Worm (Caenorhabditis elegans): ENCODE results near the gene K09F6.3.

ce11 chrII:2216940-2217664, 37.9 kb upstream of the K09F6.3 start:
- TF ChIP-seq unc-62 (GFP tag; optimal IDR thresholded peaks at IDR 0.05), result no peak
- no peak for TF ChIP-seq zag-1 (tag; optimal IDR thresholded peaks at IDR 0.05)
- no peak for TF ChIP-seq lsy-2 (tag; optimal IDR thresholded peaks at IDR 0.05)
- no peak for TF ChIP-seq skn-1 (tag; optimal IDR thresholded peaks at IDR 0.05)
- no peak for TF ChIP-seq nhr-19 (GFP tag; conservative IDR thresholded peaks at IDR 0.05)
- TF ChIP-seq ama-1 (optimal IDR thresholded peaks at IDR 0.05), result no peak
- TF ChIP-seq ces-1 (GFP tag; optimal IDR thresholded peaks at IDR 0.05), result no peak
- TF ChIP-seq ztf-11 (tag; optimal IDR thresholded peaks at IDR 0.05), result no peak
- TF ChIP-seq lin-35 (GFP tag; optimal IDR thresholded peaks at IDR 0.05), result no peak
- TF ChIP-seq snpc-4 (tag; optimal IDR thresholded peaks at IDR 0.05), result no peak
- no peak for TF ChIP-seq nhr-77 (tag; optimal IDR thresholded peaks at IDR 0.05)
- no peak for TF ChIP-seq ceh-8 (GFP tag; optimal IDR thresholded peaks at IDR 0.05)
- no peak for TF ChIP-seq mdl-1 (tag; optimal IDR thresholded peaks at IDR 0.05)
- no peak for TF ChIP-seq tbx-2 (tag; optimal IDR thresholded peaks at IDR 0.05)
